Worm (Caenorhabditis elegans): Measurements from ENCODE around the gene cst-2.

DNA sequence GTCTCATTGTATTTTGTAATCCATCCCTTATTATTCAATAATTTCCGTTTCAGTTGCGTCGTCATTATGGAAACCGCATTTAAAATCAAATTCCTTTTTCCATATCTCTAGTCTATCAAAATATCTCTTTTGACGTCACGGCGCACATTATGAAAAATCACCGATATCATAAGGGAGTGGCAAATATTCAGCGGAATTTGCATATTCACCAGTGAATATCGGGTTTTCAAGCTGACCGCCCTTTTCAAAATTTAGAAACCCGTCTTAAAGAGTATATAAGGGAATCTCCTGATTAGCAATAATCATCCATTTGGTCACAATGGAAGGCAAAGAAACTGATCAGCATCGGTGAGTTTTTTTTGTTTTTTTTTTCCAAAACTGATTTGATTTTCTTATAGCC, 17.5 kb upstream of the cst-2 start, which contains the start of gene col-165:
- TF ChIP-seq flt-1 (GFP tag; IDR thresholded peaks at IDR 0.05), result no peak
- TF ChIP-seq cog-1 (tag; optimal IDR thresholded peaks at IDR 0.05), result no peak
- no peak for TF ChIP-seq med-1 (GFP tag; optimal IDR thresholded peaks at IDR 0.05; ENCODE audit: insufficient read depth)
